Fruit fly (Drosophila melanogaster) whole organism, wandering third instar larva: ENCODE data around the gene CG12057.
A peak's percentile ranks its signal among the peaks of the same experiment; 100 is the strongest.

ENCODE experiments used
- Abd-B ChIP-seq: fragments of >200 bp; optimal IDR thresholded peaks from 2 replicates; lab custom pipeline; 2017; ENCODE audit warnings: missing biosample characterization, missing genetic modification characterization
- CG32264 ChIP-seq: fragments of 200-800 bp; sonication (Bioruptor generic); optimal IDR thresholded peaks from 2 replicates; lab custom pipeline; 2016; ENCODE audit warnings: missing biosample characterization, missing genetic modification characterization
- CrebA ChIP-seq: fragments of 200-800 bp; sonication (Bioruptor generic); optimal IDR thresholded peaks from 2 replicates; lab custom pipeline; 2016; ENCODE audit warnings: missing biosample characterization, mild to moderate bottlenecking, missing genetic modification characterization, borderline replicate concordance
- Dfd ChIP-seq: fragments of >200 bp; optimal IDR thresholded peaks from 2 replicates; lab custom pipeline; 2017; ENCODE audit warnings: missing biosample characterization, missing genetic modification characterization
- Dif ChIP-seq: fragments of 200-275, 200-300 bp; sonication (Bioruptor generic); optimal IDR thresholded peaks from 2 replicates; lab custom pipeline; 2018; ENCODE audit warnings: missing biosample characterization, missing genetic modification characterization; ENCODE audit not compliant: partially characterized antibody
- GATAd ChIP-seq: sonication (Bioruptor generic); optimal IDR thresholded peaks from 2 replicates; lab custom pipeline; 2016; ENCODE audit warnings: missing biosample characterization, missing genetic modification characterization
- HLH106 ChIP-seq: fragments of 200-800 bp; optimal IDR thresholded peaks from 3 replicates; lab custom pipeline; 2019; ENCODE audit warnings: missing biosample characterization, mild to moderate bottlenecking, missing genetic modification characterization, moderate library complexity
- Hnf4 ChIP-seq: fragments of 200-800 bp; sonication (Bioruptor generic); optimal IDR thresholded peaks from 2 replicates; lab custom pipeline; 2016; ENCODE audit warnings: missing biosample characterization, mild to moderate bottlenecking, missing genetic modification characterization
- Hr78 ChIP-seq: fragments of >200 bp; optimal IDR thresholded peaks from 2 replicates; lab custom pipeline; 2017; ENCODE audit warnings: missing biosample characterization, missing genetic modification characterization
- Hr83 ChIP-seq: fragments of 200-300 bp; sonication (Bioruptor generic); optimal IDR thresholded peaks from 2 replicates; lab custom pipeline; 2016; ENCODE audit warnings: missing biosample characterization, mild to moderate bottlenecking, missing genetic modification characterization, moderate library complexity; ENCODE audit not compliant: poor library complexity, severe bottlenecking
- Jra ChIP-seq: sonication (Bioruptor generic); optimal IDR thresholded peaks from 2 replicates; lab custom pipeline; 2016; ENCODE audit warnings: missing biosample characterization, missing genetic modification characterization
- Myc ChIP-seq: fragments of >200 bp; optimal IDR thresholded peaks from 2 replicates; lab custom pipeline; 2017
- N ChIP-seq: fragments of >200 bp; optimal IDR thresholded peaks from 2 replicates; lab custom pipeline; 2018; ENCODE audit warnings: missing biosample characterization, missing external identifiers, missing genetic modification characterization
- OdsH ChIP-seq: fragments of 200-800 bp; sonication (Bioruptor generic); optimal IDR thresholded peaks from 2 replicates; lab custom pipeline; 2016; ENCODE audit warnings: missing biosample characterization, mild to moderate bottlenecking, missing genetic modification characterization
- Rel ChIP-seq, 2 experiments: fragments of 200-800 bp; sonication (Bioruptor generic) in 1 of 2; optimal IDR thresholded peaks; 2 replicates in 1 of 2; 3 replicates in 1 of 2; lab custom pipeline; 2016 to 2019; ENCODE audit warnings: mild to moderate bottlenecking in 2 of 2, missing biosample characterization in 2 of 2, missing genetic modification characterization in 2 of 2, moderate library complexity in 1 of 2
- Sp1 ChIP-seq: fragments of 200-800 bp; sonication (Bioruptor generic); optimal IDR thresholded peaks from 3 replicates; lab custom pipeline; 2019; ENCODE audit warnings: missing biosample characterization, mild to moderate bottlenecking, missing genetic modification characterization, moderate library complexity
- dmrt93B ChIP-seq: fragments of 200-800 bp; sonication (Bioruptor generic); optimal IDR thresholded peaks from 2 replicates; lab custom pipeline; 2018; ENCODE audit warnings: missing biosample characterization, mild to moderate bottlenecking, missing genetic modification characterization
- dsf ChIP-seq: sonication (Bioruptor generic); optimal IDR thresholded peaks from 2 replicates; lab custom pipeline; 2016; ENCODE audit warnings: missing biosample characterization, missing genetic modification characterization, borderline replicate concordance
- ey ChIP-seq: fragments of 200-800 bp; sonication (Bioruptor generic); optimal IDR thresholded peaks from 2 replicates; lab custom pipeline; 2016; ENCODE audit warnings: missing biosample characterization, missing genetic modification characterization
- foxo ChIP-seq, 2 experiments: fragments of 200-800 bp; sonication (Bioruptor generic); optimal IDR thresholded peaks; 2 replicates in 1 of 2; 3 replicates in 1 of 2; lab custom pipeline; 2016 to 2017; ENCODE audit warnings: missing biosample characterization in 2 of 2, missing genetic modification characterization in 2 of 2
- fru ChIP-seq: fragments of 200-800 bp; sonication (Bioruptor generic); optimal IDR thresholded peaks from 3 replicates; lab custom pipeline; 2016; ENCODE audit warnings: missing biosample characterization, mild to moderate bottlenecking, missing genetic modification characterization
- h ChIP-seq: fragments of 200-800 bp; sonication (Bioruptor generic); optimal IDR thresholded peaks from 3 replicates; lab custom pipeline; 2016; ENCODE audit warnings: missing biosample characterization, mild to moderate bottlenecking, missing genetic modification characterization
- jim ChIP-seq: fragments of 175-275, 200-325 bp; sonication (Bioruptor generic); optimal IDR thresholded peaks from 2 replicates; lab custom pipeline; 2016; ENCODE audit warnings: missing biosample characterization, mild to moderate bottlenecking, missing genetic modification characterization
- lola ChIP-seq: fragments of >200 bp; optimal IDR thresholded peaks from 2 replicates; lab custom pipeline; 2017; ENCODE audit warnings: missing biosample characterization, missing genetic modification characterization
- pan ChIP-seq: fragments of >200 bp; optimal IDR thresholded peaks from 2 replicates; lab custom pipeline; 2017
- psq ChIP-seq: fragments of 200-800 bp; sonication (Bioruptor generic); optimal IDR thresholded peaks from 3 replicates; lab custom pipeline; 2017; ENCODE audit warnings: missing biosample characterization, mild to moderate bottlenecking, missing genetic modification characterization, moderate library complexity
- rgr ChIP-seq: fragments of 200-800 bp; sonication (Bioruptor generic); optimal IDR thresholded peaks from 3 replicates; lab custom pipeline; 2016; ENCODE audit warnings: missing biosample characterization, mild to moderate bottlenecking, missing genetic modification characterization
- sv ChIP-seq: fragments of 200-800 bp; sonication (Bioruptor generic); optimal IDR thresholded peaks from 3 replicates; lab custom pipeline; 2016; ENCODE audit warnings: missing biosample characterization, missing genetic modification characterization
- tai ChIP-seq: sonication (Bioruptor generic); optimal IDR thresholded peaks from 2 replicates; lab custom pipeline; 2016; ENCODE audit warnings: missing biosample characterization, missing genetic modification characterization
- usp ChIP-seq: fragments of >200 bp; optimal IDR thresholded peaks from 2 replicates; lab custom pipeline; 2017; ENCODE audit warnings: missing biosample characterization, missing genetic modification characterization

CG12057 gene

DNA sequence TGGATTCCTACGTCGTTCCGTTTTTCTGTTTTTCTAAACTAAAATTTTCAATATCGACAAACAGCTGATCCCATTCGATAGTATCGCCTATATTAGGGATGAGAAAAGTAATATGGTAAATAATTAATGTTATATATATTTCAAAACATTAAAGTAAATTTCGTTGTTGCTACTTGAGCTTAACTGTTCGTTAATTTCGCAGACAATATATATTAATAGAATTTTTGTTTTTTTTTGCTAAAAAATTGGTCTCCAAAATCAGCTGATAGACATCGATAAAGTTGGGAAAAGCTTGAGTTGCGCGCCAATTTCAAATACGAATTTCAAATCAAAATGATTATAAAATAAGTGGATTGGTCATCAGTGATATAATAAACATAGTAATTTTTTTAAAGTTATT lies 4.9 kb downstream of the CG12057 start, which contains the start of gene CG12118 (continued):
- TF ChIP-seq Abd-B, result no peak
- no peak for TF ChIP-seq Myc (lab: Kevin White, UChicago)
- peak; percentile 80 for TF ChIP-seq h
- TF ChIP-seq sv, result peak; percentile 71

DNA sequence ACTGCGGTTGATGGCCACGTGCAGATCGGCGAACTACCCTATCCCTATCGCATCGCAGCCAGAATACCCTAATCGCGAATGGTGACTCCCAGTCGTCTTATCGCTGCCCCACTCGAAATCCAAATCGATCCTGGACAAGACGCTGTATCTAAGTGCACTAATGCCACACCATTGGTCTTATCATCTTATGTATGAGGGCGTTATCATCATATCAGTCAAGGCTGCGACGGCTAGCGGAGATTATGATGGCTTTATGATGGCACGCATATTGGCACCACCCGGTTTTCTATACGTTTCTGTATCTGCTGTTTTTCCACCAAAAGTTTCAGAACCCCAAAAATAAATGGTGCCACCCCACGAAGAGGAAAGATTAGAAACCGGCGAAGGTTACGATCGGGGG lies 8.8 kb downstream of the CG12057 start:
- TF ChIP-seq ey, result no peak
- TF ChIP-seq Rel (GFP tag; optimal IDR thresholded peaks at IDR 0.05; lab: Kevin White, UChicago), result no peak
- peak; percentile 79 for TF ChIP-seq Rel (tag; optimal IDR thresholded peaks at IDR 0.05; lab: Kevin White, UChicago)
- TF ChIP-seq, all 38 proteins: peak for 1

DNA sequence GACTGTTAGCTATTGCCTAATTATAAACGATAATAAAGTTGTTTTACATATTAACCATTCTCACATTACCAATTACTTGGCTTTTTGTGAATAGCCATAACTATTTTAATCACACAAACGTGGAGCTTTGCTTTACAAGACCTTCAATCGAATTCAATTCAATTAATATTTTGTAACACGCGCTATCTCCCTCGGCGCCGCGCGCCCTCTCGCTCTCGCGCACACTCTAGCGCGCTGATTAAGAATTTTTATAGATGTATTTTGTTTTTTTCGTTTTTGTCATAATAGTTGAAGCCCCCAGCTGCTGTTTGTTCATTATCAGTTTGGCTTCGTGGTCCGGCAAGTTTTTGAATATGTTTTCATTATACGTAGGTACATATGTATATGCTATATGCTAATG lies 9.6 kb downstream of the CG12057 start:
- TF ChIP-seq Rel (GFP tag; optimal IDR thresholded peaks at IDR 0.05; lab: Kevin White, UChicago), result no peak
- TF ChIP-seq Rel (tag; optimal IDR thresholded peaks at IDR 0.05; lab: Kevin White, UChicago), result no peak
- TF ChIP-seq Dif (GFP tag; lab: Kevin White, UChicago), result no peak
- no peak for TF ChIP-seq Hr78 (GFP tag; lab: Kevin White, UChicago)
- TF ChIP-seq ey, result no peak
- no peak for TF ChIP-seq Hr83 (GFP tag; lab: Kevin White, UChicago)
- TF ChIP-seq GATAd (GFP tag; lab: Kevin White, UChicago), result no peak
- no peak for TF ChIP-seq Sp1 (GFP tag; lab: Kevin White, UChicago)
- TF ChIP-seq jim (GFP tag; lab: Kevin White, UChicago), result no peak
- no peak for TF ChIP-seq dmrt93B (GFP tag; lab: Kevin White, UChicago)
- no peak for TF ChIP-seq rgr (GFP tag; lab: Kevin White, UChicago)
- TF ChIP-seq dsf, result no peak
- no peak for TF ChIP-seq OdsH
- TF ChIP-seq usp, result no peak
- TF ChIP-seq pan, result no peak
- no peak for TF ChIP-seq Jra (GFP tag; lab: Kevin White, UChicago)
- TF ChIP-seq psq (GFP tag; lab: Kevin White, UChicago), result no peak
- no peak for TF ChIP-seq lola (GFP tag; lab: Kevin White, UChicago)
- TF ChIP-seq, all 38 proteins: peak for 0

DNA sequence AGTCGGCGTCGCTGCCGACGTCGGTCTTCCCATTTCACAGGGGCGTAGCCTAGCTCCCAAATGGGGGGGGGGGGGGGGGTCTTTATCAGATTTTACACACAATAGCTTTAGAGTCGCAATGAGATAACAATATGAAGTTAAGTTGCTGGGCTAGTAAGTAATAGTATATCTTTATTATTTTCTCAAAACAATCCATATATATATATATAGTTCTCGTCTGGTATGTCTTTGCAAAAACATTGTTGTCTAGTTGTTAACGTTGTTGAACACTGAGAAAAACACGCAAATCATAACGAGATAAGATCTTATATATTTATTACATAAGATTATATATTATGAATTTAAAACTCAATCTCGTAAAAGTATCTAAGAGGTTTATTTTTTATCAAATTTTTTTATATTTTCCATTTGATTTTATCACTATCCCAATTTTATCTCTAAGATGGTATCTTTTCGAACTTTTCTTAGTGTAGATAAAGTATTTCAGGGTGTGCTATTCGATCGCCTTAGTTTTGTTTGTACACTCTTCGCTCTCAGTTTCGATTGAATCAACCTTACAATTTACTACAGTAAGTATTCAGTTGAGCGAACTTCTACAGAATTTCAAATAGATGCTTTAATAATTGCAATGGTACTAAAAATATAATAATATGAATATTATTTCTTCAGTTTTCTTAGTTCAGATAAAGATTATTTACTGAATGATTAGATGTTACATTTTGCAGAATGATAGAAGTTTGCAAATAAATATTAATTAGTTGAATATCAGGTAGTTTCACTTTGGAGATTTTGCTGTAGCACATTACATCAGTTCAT lies 10.6 kb downstream of the CG12057 start:
- peak; percentile 4 for TF ChIP-seq sv
- peak in 1 of 2 experiments; percentile 5 for TF ChIP-seq foxo (GFP tag; optimal IDR thresholded peaks at IDR 0.05; lab: Kevin White, UChicago)
- TF ChIP-seq HLH106, result peak; percentile 44
- TF ChIP-seq Abd-B, result no peak
- TF ChIP-seq CG32264, result no peak
- TF ChIP-seq fru (GFP tag; lab: Kevin White, UChicago), result peak; percentile 21
- TF ChIP-seq h, result peak; percentile 14
- TF ChIP-seq psq (GFP tag; lab: Kevin White, UChicago), result peak; percentile 29
- TF ChIP-seq rgr (GFP tag; lab: Kevin White, UChicago), result peak; percentile 44

DNA sequence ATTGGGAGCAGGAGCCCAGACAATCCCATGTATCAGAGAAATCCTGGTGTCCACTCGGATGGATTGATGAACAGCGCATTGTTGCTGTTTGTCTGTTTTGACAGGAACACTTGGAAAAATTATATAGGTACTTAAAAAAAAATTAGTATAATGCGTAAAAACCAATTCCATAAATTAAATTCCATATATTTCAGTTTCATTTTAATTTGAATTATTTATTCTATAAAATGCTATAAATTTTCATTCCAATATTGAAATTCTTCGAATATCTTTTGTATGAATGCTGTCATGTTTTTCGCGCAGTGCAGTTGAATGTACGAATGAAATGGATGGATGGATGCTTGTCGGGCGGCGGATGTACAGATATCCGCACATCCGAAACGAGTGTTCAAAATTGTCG lies 19.3 kb downstream of the CG12057 start, which contains the start of gene SmydA-9:
Gene SmydA-9 (minus strand): TSS at position 101 of the 400 bp plus-strand sequence.
- TF ChIP-seq rgr (GFP tag; lab: Kevin White, UChicago), result no peak
- no peak for TF ChIP-seq Jra (GFP tag; lab: Kevin White, UChicago)
- no peak for TF ChIP-seq Dfd (GFP tag; lab: Kevin White, UChicago)
- no peak for TF ChIP-seq tai
- TF ChIP-seq CrebA (GFP tag; lab: Kevin White, UChicago), result no peak
- no peak for TF ChIP-seq Hnf4
- no peak for TF ChIP-seq dsf
- no peak for TF ChIP-seq ey
- TF ChIP-seq Rel (GFP tag; optimal IDR thresholded peaks at IDR 0.05; lab: Kevin White, UChicago), result no peak
- TF ChIP-seq Rel (tag; optimal IDR thresholded peaks at IDR 0.05; lab: Kevin White, UChicago), result no peak
- no peak for TF ChIP-seq Hr83 (GFP tag; lab: Kevin White, UChicago)
- TF ChIP-seq HLH106, result peak; percentile 48
- no peak for TF ChIP-seq OdsH
- TF ChIP-seq lola (GFP tag; lab: Kevin White, UChicago), result no peak
- no peak for TF ChIP-seq N (GFP tag; lab: Kevin White, UChicago)
- TF ChIP-seq fru (GFP tag; lab: Kevin White, UChicago), result no peak
- peak; percentile 7 for TF ChIP-seq h
- TF ChIP-seq, all 38 proteins: peak for 2
